Fruit fly (Drosophila melanogaster): Measurements from ENCODE around the gene Tango9.

DNA sequence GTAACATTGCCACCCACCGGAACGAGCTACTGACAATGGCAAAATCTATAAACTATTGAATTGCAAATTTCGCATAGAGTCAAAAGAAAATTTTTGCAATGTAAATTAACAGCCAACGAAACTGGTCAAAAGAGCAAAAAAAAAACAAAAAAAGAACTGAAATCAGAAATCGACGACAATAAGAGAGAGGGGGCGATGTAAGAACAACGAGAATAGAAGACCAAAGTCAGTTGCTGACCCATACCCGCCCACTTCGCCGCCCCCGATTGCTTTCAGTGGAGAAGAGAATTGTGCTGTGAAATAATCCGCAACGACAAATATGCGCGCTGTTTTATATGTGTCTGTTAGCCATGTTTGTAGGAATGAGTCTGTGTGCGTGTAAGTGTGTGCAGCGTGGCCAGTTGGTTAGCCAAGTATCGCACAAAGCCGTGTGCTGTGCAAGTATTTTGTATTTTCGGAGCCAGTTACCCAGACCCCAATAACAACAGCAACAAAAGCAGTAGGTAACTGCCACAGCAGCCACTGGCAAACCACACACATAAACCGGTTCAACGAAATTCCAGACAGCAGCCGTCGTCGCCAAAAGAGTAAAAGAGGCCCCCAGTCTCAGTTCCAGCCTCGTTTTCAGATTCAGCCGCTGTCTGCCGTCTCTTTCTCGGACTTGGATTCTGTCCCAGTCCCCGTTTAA lies 37.1 kb downstream of the Tango9 start:
- TF ChIP-seq CG9948 (tag; optimal IDR thresholded peaks at IDR 0.05): peak; percentile 34
- peak; percentile 10 for TF ChIP-seq Pif1A (GFP tag; optimal IDR thresholded peaks at IDR 0.05)
- peak; percentile 12 for TF ChIP-seq Pif1B (GFP tag; optimal IDR thresholded peaks at IDR 0.05)

Measured in whole organism, pupa.